Fruit fly (Drosophila melanogaster): Measurements from ENCODE around the gene CG15468.

CG15468 gene

DNA sequence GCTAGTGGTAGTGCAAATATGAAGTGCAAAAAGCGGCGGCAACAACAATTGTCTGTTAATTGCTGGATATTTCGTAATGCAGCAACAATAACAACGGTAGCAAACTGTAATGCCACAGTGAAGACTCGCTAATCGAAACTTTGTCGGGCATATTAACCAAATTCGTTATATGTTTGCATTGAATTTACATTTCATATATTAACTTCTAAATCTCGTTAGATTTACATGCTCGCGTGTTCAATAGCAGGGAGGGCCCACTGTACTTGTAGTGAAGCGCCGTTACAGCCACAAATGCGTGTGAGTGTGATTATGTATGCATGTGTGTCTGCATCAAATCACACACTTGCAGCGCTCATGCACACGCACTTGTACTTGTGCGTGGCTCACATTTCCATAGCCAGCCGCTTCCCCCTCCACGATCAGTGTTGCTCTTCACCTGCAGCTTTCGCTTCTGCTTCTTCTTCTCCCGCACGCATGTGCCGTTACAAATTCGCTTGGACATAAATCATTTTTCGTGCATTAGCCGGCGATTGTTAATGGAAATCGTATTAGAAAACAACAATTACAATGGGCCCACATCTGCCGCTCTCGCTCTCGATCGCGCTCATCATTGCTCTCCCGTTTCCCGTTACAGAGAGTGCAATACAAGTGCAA is 21.0 kb downstream of the CG15468 start (continued):
- peak; percentile 31 for TF ChIP-seq HLHmδ (GFP tag; optimal IDR thresholded peaks at IDR 0.05)
- peak; percentile 92 for TF ChIP-seq Asciz (GFP tag; optimal IDR thresholded peaks at IDR 0.05)
- TF ChIP-seq Max (GFP tag; optimal IDR thresholded peaks at IDR 0.05) = peak; percentile 90
- TF ChIP-seq repo (GFP tag; optimal IDR thresholded peaks at IDR 0.05) = peak; percentile 93
- TF ChIP-seq CG1647 (GFP tag; optimal IDR thresholded peaks at IDR 0.05) = peak; percentile 95
- no peak for TF ChIP-seq fru (optimal IDR thresholded peaks at IDR 0.05)
- TF ChIP-seq yki (optimal IDR thresholded peaks at IDR 0.05) = no peak
- TF ChIP-seq salm (tag; optimal IDR thresholded peaks at IDR 0.05) = peak; percentile 92
- TF ChIP-seq ind (GFP tag; optimal IDR thresholded peaks at IDR 0.05) = peak; percentile 95
- TF ChIP-seq CG10209 (GFP tag; optimal IDR thresholded peaks at IDR 0.05) = peak; percentile 91
- TF ChIP-seq Blimp-1 (GFP tag; optimal IDR thresholded peaks at IDR 0.05) = peak; percentile 92
- TF ChIP-seq tin (GFP tag; optimal IDR thresholded peaks at IDR 0.05) = peak; percentile 98
- peak; percentile 93 for TF ChIP-seq CG9817 (tag; optimal IDR thresholded peaks at IDR 0.05)
- TF ChIP-seq CG2120 (GFP tag; optimal IDR thresholded peaks at IDR 0.05) = peak; percentile 79
- TF ChIP-seq gcm2 (GFP tag; optimal IDR thresholded peaks at IDR 0.05) = peak; percentile 89
- peak; percentile 83 to 97 for TF ChIP-seq bsh (GFP tag; optimal IDR thresholded peaks at IDR 0.05)
- peak; percentile 98 for TF ChIP-seq Xrp1 (GFP tag; IDR thresholded peaks at IDR 0.05)
- peak; percentile 89 for TF ChIP-seq gcm (GFP tag; optimal IDR thresholded peaks at IDR 0.05)
- peak; percentile 94 for TF ChIP-seq CG14667 (GFP tag; IDR thresholded peaks at IDR 0.05)
- peak; percentile 92 for TF ChIP-seq PHDP (tag; optimal IDR thresholded peaks at IDR 0.05)
- no peak for TF ChIP-seq unc-4 (GFP tag; IDR thresholded peaks at IDR 0.05; ENCODE audit: partially characterized antibody)
- peak; percentile 92 for TF ChIP-seq slbo (GFP tag; IDR thresholded peaks at IDR 0.05)
- TF ChIP-seq CG17359 (tag; optimal IDR thresholded peaks at IDR 0.05) = peak; percentile 98
- peak; percentile 95 for TF ChIP-seq CoRest (tag; optimal IDR thresholded peaks at IDR 0.05)
- peak; percentile 34 for TF ChIP-seq B-H2 (GFP tag; optimal IDR thresholded peaks at IDR 0.05)
- peak; percentile 93 for TF ChIP-seq CG3726 (GFP tag; IDR thresholded peaks at IDR 0.05)
- peak; percentile 87 for TF ChIP-seq CG6272 (GFP tag; IDR thresholded peaks at IDR 0.05)
- peak; percentile 88 for TF ChIP-seq CG12104 (GFP tag; optimal IDR thresholded peaks at IDR 0.05)
- TF ChIP-seq CG32772 (GFP tag; IDR thresholded peaks at IDR 0.05) = peak; percentile 99
- TF ChIP-seq Eip74EF (GFP tag; optimal IDR thresholded peaks at IDR 0.05) = peak in 1 of 2 experiments; percentile 89
- peak; percentile 93 for TF ChIP-seq CG11723 (GFP tag; optimal IDR thresholded peaks at IDR 0.05)
- TF ChIP-seq CG12391 (tag; optimal IDR thresholded peaks at IDR 0.05) = peak; percentile 94
- peak; percentile 71 for TF ChIP-seq E2f2 (GFP tag; IDR thresholded peaks at IDR 0.05)
- TF ChIP-seq CG17912 (GFP tag; optimal IDR thresholded peaks at IDR 0.05) = peak; percentile 94
- TF ChIP-seq mam (GFP tag; optimal IDR thresholded peaks at IDR 0.05) = peak; percentile 90
- peak; percentile 88 for TF ChIP-seq HLH54F (GFP tag; optimal IDR thresholded peaks at IDR 0.05)
- TF ChIP-seq tio (GFP tag; optimal IDR thresholded peaks at IDR 0.05) = peak; percentile 89
- TF ChIP-seq H15 (GFP tag; IDR thresholded peaks at IDR 0.05) = peak; percentile 96
- TF ChIP-seq CG10565 (GFP tag; optimal IDR thresholded peaks at IDR 0.05) = peak; percentile 91
- TF ChIP-seq Pdp1 (GFP tag; optimal IDR thresholded peaks at IDR 0.05) = peak; percentile 93 to 95
- peak; percentile 79 for TF ChIP-seq Hmr (GFP tag; optimal IDR thresholded peaks at IDR 0.05)
- peak; percentile 85 for TF ChIP-seq Bdp1 (GFP tag; optimal IDR thresholded peaks at IDR 0.05)
- TF ChIP-seq Chrac-16 (GFP tag; optimal IDR thresholded peaks at IDR 0.05) = peak; percentile 96
- TF ChIP-seq CG7372 (GFP tag; IDR thresholded peaks at IDR 0.05) = peak; percentile 91
- peak; percentile 97 for TF ChIP-seq Rx (GFP tag; IDR thresholded peaks at IDR 0.05)
- TF ChIP-seq Dbx (GFP tag; IDR thresholded peaks at IDR 0.05) = peak; percentile 74
- peak; percentile 98 for TF ChIP-seq Sox102F (GFP tag; optimal IDR thresholded peaks at IDR 0.05)
- TF ChIP-seq NFAT (GFP tag; IDR thresholded peaks at IDR 0.05) = peak; percentile 90
- TF ChIP-seq CG4282 (GFP tag; optimal IDR thresholded peaks at IDR 0.05) = peak; percentile 63
- peak; percentile 81 for TF ChIP-seq disco-r (GFP tag; optimal IDR thresholded peaks at IDR 0.05)

Data from whole organism, embryonic.